Worm (Caenorhabditis elegans): Measurements from ENCODE around the gene F41B4.3.
A peak's percentile ranks its signal among the peaks of the same experiment; 100 is the strongest.

The F41B4.3 gene

DNA sequence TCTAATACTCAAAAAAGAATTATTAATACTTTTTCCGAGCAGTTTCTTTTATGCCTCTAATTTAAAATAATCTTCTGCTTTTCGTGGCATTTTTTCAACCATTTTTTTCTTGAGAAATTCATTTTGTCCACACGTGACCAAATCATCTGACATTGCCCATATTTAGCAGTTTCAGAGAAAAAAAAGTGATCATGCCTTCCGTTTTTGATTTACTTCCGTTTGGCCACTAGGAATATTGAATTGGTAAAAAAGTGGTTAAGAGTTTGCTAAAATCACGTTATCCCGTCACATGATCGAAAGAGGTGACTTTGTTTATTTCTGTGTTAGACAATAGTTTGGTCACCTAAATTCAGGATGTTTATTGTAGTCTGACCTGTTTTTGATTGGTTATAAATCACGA, 31.5 kb downstream of the F41B4.3 start:
- TF ChIP-seq mec-3 (tag; optimal IDR thresholded peaks at IDR 0.05; ENCODE audit: borderline replicate concordance) (no peak), hlh-30 (tag; optimal IDR thresholded peaks at IDR 0.05; ENCODE audit: insufficient read depth) (peak; percentile 29)

DNA sequence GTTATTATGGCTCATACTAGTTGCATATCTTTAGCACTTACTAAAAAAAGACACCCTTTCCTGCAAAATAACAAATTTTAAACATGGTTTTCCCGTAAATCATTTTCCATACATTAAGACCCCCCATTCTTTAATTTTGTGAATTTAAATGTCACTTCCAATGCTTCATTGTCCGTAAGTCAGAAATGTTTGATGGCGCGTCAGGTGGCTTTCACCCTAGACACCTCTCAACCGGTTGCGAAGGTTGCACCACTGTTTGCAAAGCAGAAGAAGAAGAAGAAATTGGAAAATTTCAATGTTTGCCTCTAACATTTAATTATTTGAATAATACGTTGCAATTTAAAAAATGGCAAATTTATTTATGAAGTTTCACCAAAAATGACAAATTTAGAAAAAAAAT, 34.4 kb downstream of the F41B4.3 start:
- TF ChIP-seq unc-55 (GFP tag; optimal IDR thresholded peaks at IDR 0.05) (peak; percentile 61), pqm-1 (tag; optimal IDR thresholded peaks at IDR 0.05) (no peak)

DNA sequence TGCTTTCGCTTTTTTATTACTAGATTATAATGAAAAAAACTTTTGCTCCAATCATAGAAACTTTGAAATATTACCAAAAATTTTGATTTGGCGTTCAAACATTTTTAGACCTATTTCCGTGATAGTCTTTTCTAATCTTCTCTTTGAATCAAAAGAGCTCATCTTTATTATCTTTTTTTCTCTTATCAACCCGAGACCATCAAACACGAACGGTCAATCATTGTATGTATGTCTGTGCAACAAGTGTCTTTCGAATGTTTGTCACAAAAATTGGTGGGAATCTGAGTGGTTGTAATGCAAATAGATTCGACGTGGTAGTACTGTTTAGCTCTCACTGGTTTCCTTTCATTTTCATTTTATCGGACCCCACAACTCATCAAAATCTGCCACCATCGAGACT, 36.1 kb downstream of the F41B4.3 start, which contains the start of gene M03A8.3:
M03A8.3 (plus strand) TSS at position 278 of the 400 bp plus-strand sequence.
- TF ChIP-seq ceh-24 (tag; optimal IDR thresholded peaks at IDR 0.05) (no peak), pqm-1 (tag; optimal IDR thresholded peaks at IDR 0.05) (no peak), odd-2 (tag; optimal IDR thresholded peaks at IDR 0.05) (no peak), elt-2 (tag; optimal IDR thresholded peaks at IDR 0.05) (peak; percentile 64)

DNA sequence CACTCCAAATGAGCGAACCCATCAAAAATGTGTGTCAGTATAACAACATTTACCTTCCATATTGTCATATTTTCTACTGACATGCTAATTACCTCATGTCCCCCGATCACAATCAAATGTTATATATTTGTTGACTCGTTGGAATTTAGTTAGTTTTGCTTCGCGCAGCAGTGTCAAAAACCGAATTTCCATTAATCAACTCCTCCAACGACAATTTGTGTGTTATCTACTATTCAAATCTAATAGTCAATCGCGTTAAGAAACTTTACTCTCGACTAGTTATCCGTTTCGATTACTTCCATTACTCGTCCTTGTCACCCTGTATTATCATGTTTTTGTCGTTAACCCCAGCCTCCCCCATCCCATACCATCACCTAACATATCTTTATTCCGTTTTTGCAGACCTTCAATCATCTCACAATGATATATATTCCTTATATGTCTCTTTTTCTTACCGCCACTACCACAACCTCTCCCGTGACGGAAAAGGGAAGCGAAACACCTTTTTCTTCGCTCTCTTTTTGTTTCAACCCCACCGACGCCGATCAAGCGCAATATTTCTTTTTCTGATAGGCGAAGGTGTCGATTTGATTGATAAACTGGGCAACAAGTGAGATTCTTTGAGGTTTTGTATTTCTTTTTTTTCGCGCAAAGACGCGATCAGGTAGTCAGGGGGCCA, 39.9 kb downstream of the F41B4.3 start:
- no peak for TF ChIP-seq K09A11.1 (tag; optimal IDR thresholded peaks at IDR 0.05; ENCODE audit: insufficient read depth)
- TF ChIP-seq ceh-18 (tag; optimal IDR thresholded peaks at IDR 0.05) = no peak
- TF ChIP-seq gmeb-2 (tag; optimal IDR thresholded peaks at IDR 0.05) = no peak
- no peak for TF ChIP-seq ama-1 (optimal IDR thresholded peaks at IDR 0.05)
- no peak for TF ChIP-seq C08G9.2 (tag; optimal IDR thresholded peaks at IDR 0.05)
- no peak for TF ChIP-seq hlh-30 (tag; optimal IDR thresholded peaks at IDR 0.05; ENCODE audit: insufficient read depth)
- no peak for TF ChIP-seq pha-2 (tag; optimal IDR thresholded peaks at IDR 0.05)
- no peak for TF ChIP-seq ceh-30 (tag; optimal IDR thresholded peaks at IDR 0.05)
- TF ChIP-seq unc-86 (tag; optimal IDR thresholded peaks at IDR 0.05) = no peak
- TF ChIP-seq ceh-19 (GFP tag; optimal IDR thresholded peaks at IDR 0.05) = no peak

DNA sequence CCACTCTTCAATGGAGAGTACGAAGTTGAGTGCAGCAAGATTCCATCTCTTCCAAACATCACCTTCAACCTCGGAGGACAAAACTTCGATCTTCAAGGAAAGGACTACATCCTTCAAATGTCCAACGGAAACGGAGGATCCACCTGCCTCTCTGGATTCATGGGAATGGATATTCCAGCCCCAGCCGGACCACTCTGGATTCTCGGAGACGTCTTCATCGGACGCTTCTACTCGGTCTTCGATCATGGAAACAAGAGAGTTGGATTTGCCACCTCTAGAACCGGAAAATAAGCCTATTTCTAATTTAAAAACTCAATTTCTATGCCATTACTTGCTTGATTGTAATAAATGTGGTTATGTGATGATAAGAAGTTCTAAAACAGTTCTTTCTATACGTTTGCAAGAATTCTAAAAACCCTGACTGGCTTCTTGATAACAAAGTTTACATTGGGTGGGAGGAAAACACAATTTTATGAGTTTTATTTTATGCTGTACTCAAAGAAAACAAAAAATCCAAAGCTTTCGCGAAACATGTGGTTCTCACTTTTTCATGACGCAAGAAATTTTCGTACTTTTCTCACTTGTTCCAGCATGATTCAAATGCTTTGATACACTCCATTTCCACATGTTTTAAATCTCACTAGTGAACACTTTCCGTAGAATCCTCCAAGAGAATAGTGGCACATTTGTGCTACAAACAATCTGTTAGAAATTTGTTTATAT, 43.5 kb downstream of the F41B4.3 start:
- TF ChIP-seq gmeb-2 (tag; optimal IDR thresholded peaks at IDR 0.05) = no peak
- TF ChIP-seq ceh-34 (tag; optimal IDR thresholded peaks at IDR 0.05) = no peak
- TF ChIP-seq sox-4 (tag; optimal IDR thresholded peaks at IDR 0.05) = no peak
- TF ChIP-seq pros-1 (tag; optimal IDR thresholded peaks at IDR 0.05) = no peak
- no peak for TF ChIP-seq ceh-18 (tag; optimal IDR thresholded peaks at IDR 0.05)

DNA sequence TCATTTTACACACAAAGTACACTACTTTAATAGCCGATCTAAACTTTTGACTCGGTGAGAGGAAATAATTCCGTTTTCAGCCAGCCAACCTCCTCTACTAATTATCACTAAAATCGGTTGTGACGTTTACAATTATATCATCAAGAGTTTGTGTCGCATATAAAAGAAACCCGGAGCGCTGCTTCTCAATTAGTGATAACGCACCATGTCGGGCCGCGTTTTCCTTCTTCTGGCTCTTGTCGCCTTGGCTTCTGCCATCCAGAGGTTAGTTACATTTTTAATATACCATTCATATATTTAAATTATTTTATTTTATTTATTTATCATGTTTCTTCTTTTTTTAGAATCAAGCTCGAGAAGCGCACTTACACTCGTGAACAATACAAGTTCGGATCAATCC, 44.9 kb downstream of the F41B4.3 start, which contains the start of gene asp-3:
asp-3 (plus strand) TSS at position 79 of the 400 bp plus-strand sequence.
- no peak for TF ChIP-seq hlh-15 (tag; optimal IDR thresholded peaks at IDR 0.05)
- peak; percentile 34 for TF ChIP-seq elt-2 (tag; optimal IDR thresholded peaks at IDR 0.05)
- no peak for TF ChIP-seq sox-4 (tag; optimal IDR thresholded peaks at IDR 0.05)

DNA sequence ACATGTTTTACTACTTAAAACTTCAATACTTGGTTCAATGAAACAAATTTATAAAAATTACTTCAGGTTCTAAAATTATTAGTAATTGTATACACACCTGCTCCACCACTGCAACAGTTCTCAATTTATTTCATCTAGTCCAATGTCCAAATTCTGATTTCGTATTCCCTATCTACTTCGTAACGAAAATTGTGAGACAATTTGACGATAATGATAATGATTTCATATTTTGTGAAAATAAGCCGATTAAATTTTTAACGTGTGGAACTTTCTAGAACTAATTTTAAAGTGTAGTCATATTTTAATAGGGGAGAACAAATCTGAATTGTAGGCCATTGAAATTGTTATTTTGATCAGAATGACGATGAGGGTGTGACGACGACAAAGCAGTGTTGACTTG, 45.5 kb downstream of the F41B4.3 start:
- TF ChIP-seq fax-1 (tag; optimal IDR thresholded peaks at IDR 0.05) (no peak), sdc-2 (tag; optimal IDR thresholded peaks at IDR 0.05) (no peak), nfya-1 (tag; optimal IDR thresholded peaks at IDR 0.05) (no peak), ceh-30 (tag; optimal IDR thresholded peaks at IDR 0.05) (no peak), ahr-1 (tag; optimal IDR thresholded peaks at IDR 0.05) (no peak), pros-1 (tag; optimal IDR thresholded peaks at IDR 0.05) (no peak), gmeb-2 (tag; optimal IDR thresholded peaks at IDR 0.05) (no peak), zip-5 (tag; optimal IDR thresholded peaks at IDR 0.05) (no peak), che-1 (tag; optimal IDR thresholded peaks at IDR 0.05) (no peak), eyg-1 (tag; optimal IDR thresholded peaks at IDR 0.05) (no peak), ceh-24 (tag; optimal IDR thresholded peaks at IDR 0.05) (no peak), K09A11.1 (tag; optimal IDR thresholded peaks at IDR 0.05; ENCODE audit: insufficient read depth) (no peak), C08G9.2 (tag; optimal IDR thresholded peaks at IDR 0.05) (no peak), dve-1 (tag; optimal IDR thresholded peaks at IDR 0.05) (no peak), ceh-22 (tag; optimal IDR thresholded peaks at IDR 0.05) (no peak), ceh-19 (GFP tag; optimal IDR thresholded peaks at IDR 0.05) (no peak), hlh-13 (GFP tag; optimal IDR thresholded peaks at IDR 0.05) (no peak), ama-1 (optimal IDR thresholded peaks at IDR 0.05) (no peak)

Measured in whole organism, late embryonic.